Fruit fly (Drosophila melanogaster) whole organism, embryonic: ENCODE measurements around the gene CG4465.
A peak's percentile ranks its signal among the peaks of the same experiment; 100 is the strongest.

Experiments
- Ada2b ChIP-seq: fragments of 200-800 bp; sonication (Bioruptor generic); IDR thresholded peaks from 2 replicates; pipeline ENCODE4 v1.3.6; 2022; ENCODE audit warnings: missing biosample characterization, missing genetic modification characterization
- Atf-2 ChIP-seq: fragments of 200-800 bp; sonication (Bioruptor generic); optimal IDR thresholded peaks from 2 replicates; lab custom pipeline; 2016; ENCODE audit warnings: missing biosample characterization, missing genetic modification characterization
- B-H2 ChIP-seq: fragments of 200-800 bp; sonication (Bioruptor generic); optimal IDR thresholded peaks from 2 replicates; lab custom pipeline; 2018; ENCODE audit warnings: missing biosample characterization, mild to moderate bottlenecking, missing genetic modification characterization
- Bgb ChIP-seq: fragments of 200-800 bp; sonication (Bioruptor generic); IDR thresholded peaks from 2 replicates; pipeline ENCODE4 v1.3.6; 2022; ENCODE audit warnings: missing biosample characterization, missing genetic modification characterization; ENCODE audit not compliant: partially characterized antibody
- CG12219 ChIP-seq: fragments of 200-800 bp; sonication (Bioruptor generic); optimal IDR thresholded peaks from 3 replicates; lab custom pipeline; 2018; ENCODE audit warnings: missing biosample characterization, mild to moderate bottlenecking, missing genetic modification characterization
- CG16815 ChIP-seq: fragments of 200-800 bp; sonication (Bioruptor generic); optimal IDR thresholded peaks from 3 replicates; lab custom pipeline; 2017; ENCODE audit warnings: missing biosample characterization, mild to moderate bottlenecking, missing genetic modification characterization
- CG2120 ChIP-seq: fragments of 200-800 bp; sonication (Bioruptor generic); optimal IDR thresholded peaks from 3 replicates; lab custom pipeline; 2016; ENCODE audit warnings: missing biosample characterization, missing genetic modification characterization
- CG2129 ChIP-seq: fragments of 200-800 bp; sonication (Bioruptor generic); IDR thresholded peaks from 2 replicates; pipeline ENCODE4 v1.3.6; 2022; ENCODE audit warnings: missing biosample characterization, missing genetic modification characterization; ENCODE audit not compliant: partially characterized antibody
- CG2712 ChIP-seq: fragments of 200-800 bp; optimal IDR thresholded peaks from 3 replicates; lab custom pipeline; 2019; ENCODE audit warnings: missing biosample characterization, mild to moderate bottlenecking, missing genetic modification characterization, moderate library complexity
- CG2875 ChIP-seq: fragments of 200-800 bp; sonication (Bioruptor generic); optimal IDR thresholded peaks from 2 replicates; lab custom pipeline; 2017; ENCODE audit warnings: missing biosample characterization, mild to moderate bottlenecking, missing genetic modification characterization, missing genetic modification reagents
- CG30020 ChIP-seq: fragments of 200-800 bp; optimal IDR thresholded peaks from 2 replicates; lab custom pipeline; 2019; ENCODE audit warnings: missing biosample characterization, mild to moderate bottlenecking, missing genetic modification characterization, moderate library complexity
- CG31224 ChIP-seq: fragments of 200-800 bp; sonication (Bioruptor generic); IDR thresholded peaks from 2 replicates; pipeline ENCODE4 v1.3.6; 2022; ENCODE audit warnings: missing biosample characterization, missing genetic modification characterization
- CG33213 ChIP-seq: fragments of 200-800 bp; sonication (Bioruptor generic); optimal IDR thresholded peaks from 3 replicates; lab custom pipeline; 2016; ENCODE audit warnings: missing biosample characterization, missing genetic modification characterization
- CG6765 ChIP-seq: fragments of 200-800 bp; sonication (Bioruptor generic); optimal IDR thresholded peaks from 3 replicates; lab custom pipeline; 2017; ENCODE audit warnings: missing biosample characterization, mild to moderate bottlenecking, missing genetic modification characterization
- CG8924 ChIP-seq: fragments of 200-800 bp; optimal IDR thresholded peaks from 3 replicates; lab custom pipeline; 2019; ENCODE audit warnings: missing biosample characterization, mild to moderate bottlenecking, missing genetic modification characterization, moderate library complexity
- CG9797 ChIP-seq: fragments of 200-800 bp; sonication (Bioruptor generic); optimal IDR thresholded peaks from 3 replicates; lab custom pipeline; 2018; ENCODE audit warnings: missing biosample characterization, mild to moderate bottlenecking, missing genetic modification characterization
- Dip3 ChIP-seq: fragments of 200-800 bp; sonication (Bioruptor generic); optimal IDR thresholded peaks from 3 replicates; lab custom pipeline; 2016; ENCODE audit warnings: missing biosample characterization, missing genetic modification characterization
- Doc2 ChIP-seq: fragments of 200-800 bp; sonication (Bioruptor generic); IDR thresholded peaks from 2 replicates; pipeline ENCODE4 v1.3.6; 2022; ENCODE audit warnings: missing biosample characterization, missing genetic modification characterization
- Drgx ChIP-seq: fragments of 200-800 bp; sonication (Bioruptor generic); IDR thresholded peaks from 2 replicates; pipeline ENCODE4 v1.3.6; 2022; ENCODE audit warnings: missing biosample characterization, missing genetic modification characterization
- E2f2 ChIP-seq: fragments of 200-800 bp; sonication (Bioruptor generic); IDR thresholded peaks from 2 replicates; pipeline ENCODE4 v1.3.6; 2022; ENCODE audit warnings: missing biosample characterization, missing genetic modification characterization
- ERR ChIP-seq: fragments of 200-800 bp; sonication (Bioruptor generic); optimal IDR thresholded peaks from 2 replicates; lab custom pipeline; 2016; ENCODE audit warnings: missing biosample characterization, missing genetic modification characterization
- Fer1 ChIP-seq: fragments of 200-800 bp; sonication (Bioruptor generic); optimal IDR thresholded peaks from 2 replicates; lab custom pipeline; 2017; ENCODE audit warnings: missing biosample characterization, mild to moderate bottlenecking, missing genetic modification characterization
- Fer3 ChIP-seq: fragments of 200-800 bp; sonication (Bioruptor generic); optimal IDR thresholded peaks from 2 replicates; lab custom pipeline; 2018; ENCODE audit warnings: missing biosample characterization, mild to moderate bottlenecking, missing genetic modification characterization, moderate library complexity
- GATAe ChIP-seq: fragments of 200-800 bp; sonication (Bioruptor generic); conservative IDR thresholded peaks from 2 replicates; pipeline ENCODE4 v1.3.6; 2022; ENCODE audit warnings: missing biosample characterization, missing genetic modification characterization
- HLHmδ ChIP-seq: fragments of 200-800 bp; sonication (Bioruptor generic); optimal IDR thresholded peaks from 2 replicates; lab custom pipeline; 2018; ENCODE audit warnings: missing biosample characterization, mild to moderate bottlenecking, missing genetic modification characterization, moderate library complexity
- Hand ChIP-seq: fragments of 200-800 bp; sonication (Bioruptor generic); optimal IDR thresholded peaks from 2 replicates; lab custom pipeline; 2017; ENCODE audit warnings: mild to moderate bottlenecking, missing biosample characterization, missing genetic modification reagents, missing genetic modification characterization
- Jarid2 ChIP-seq: fragments of 200-800 bp; sonication (Bioruptor generic); optimal IDR thresholded peaks from 3 replicates; lab custom pipeline; 2017; ENCODE audit warnings: mild to moderate bottlenecking, missing biosample characterization, missing genetic modification reagents, missing genetic modification characterization
- Lhr ChIP-seq: fragments of 200-800 bp; sonication (Bioruptor generic); optimal IDR thresholded peaks from 3 replicates; lab custom pipeline; 2017; ENCODE audit warnings: mild to moderate bottlenecking, missing biosample characterization, missing genetic modification reagents, missing genetic modification characterization
- Ptx1 ChIP-seq: fragments of 200-800 bp; sonication (Bioruptor generic); IDR thresholded peaks from 2 replicates; pipeline ENCODE4 v1.3.6; 2022; ENCODE audit warnings: missing biosample characterization, missing genetic modification characterization
- Ravus ChIP-seq: fragments of 200-800 bp; sonication (Bioruptor generic); IDR thresholded peaks from 2 replicates; pipeline ENCODE4 v1.3.6; 2022; ENCODE audit warnings: missing biosample characterization, missing genetic modification characterization
- Sry-δ ChIP-seq: fragments of 200-800 bp; sonication (Bioruptor generic); optimal IDR thresholded peaks from 2 replicates; lab custom pipeline; 2016; ENCODE audit warnings: missing biosample characterization, missing genetic modification characterization
- Taf1 ChIP-seq: fragments of 200-800 bp; sonication (Bioruptor generic); IDR thresholded peaks from 2 replicates; pipeline ENCODE4 v1.3.6; 2022; ENCODE audit warnings: missing biosample characterization, missing genetic modification characterization
- ab ChIP-seq: fragments of 200-800 bp; sonication (Bioruptor generic); optimal IDR thresholded peaks from 2 replicates; lab custom pipeline; 2016; ENCODE audit warnings: missing biosample characterization, missing genetic modification characterization
- abd-A ChIP-seq: fragments of 200-800 bp; sonication (Bioruptor generic); optimal IDR thresholded peaks from 3 replicates; lab custom pipeline; 2019; ENCODE audit warnings: missing biosample characterization, mild to moderate bottlenecking, missing genetic modification characterization, moderate library complexity
- ap ChIP-seq: fragments of 200-800 bp; sonication (Bioruptor generic); IDR thresholded peaks from 2 replicates; pipeline ENCODE4 v1.3.6; 2022; ENCODE audit warnings: missing biosample characterization, missing genetic modification characterization
- bab2 ChIP-seq: fragments of 200-800 bp; sonication (Bioruptor generic); optimal IDR thresholded peaks from 2 replicates; lab custom pipeline; 2016; ENCODE audit warnings: missing biosample characterization, missing genetic modification characterization
- dati ChIP-seq: fragments of 200-800 bp; sonication (Bioruptor generic); IDR thresholded peaks from 2 replicates; pipeline ENCODE4 v1.3.6; 2022; ENCODE audit warnings: missing biosample characterization, missing genetic modification characterization
- emc ChIP-seq: fragments of 200-800 bp; sonication (Bioruptor generic); optimal IDR thresholded peaks from 2 replicates; lab custom pipeline; 2016; ENCODE audit warnings: missing biosample characterization, missing genetic modification characterization
- eyg ChIP-seq: fragments of 200-800 bp; sonication (Bioruptor generic); optimal IDR thresholded peaks from 3 replicates; lab custom pipeline; 2016; ENCODE audit warnings: missing biosample characterization, missing genetic modification characterization
- gce ChIP-seq: fragments of 200-800 bp; sonication (Bioruptor generic); IDR thresholded peaks from 3 replicates; pipeline ENCODE4 v1.3.6; 2022; ENCODE audit warnings: missing biosample characterization, missing genetic modification characterization
- gcm ChIP-seq: fragments of 200-800 bp; sonication (Bioruptor generic); optimal IDR thresholded peaks from 2 replicates; lab custom pipeline; 2019; ENCODE audit warnings: missing biosample characterization, mild to moderate bottlenecking, missing genetic modification characterization, moderate library complexity
- jigr1 ChIP-seq: fragments of 200-800 bp; sonication (Bioruptor generic); IDR thresholded peaks from 3 replicates; pipeline ENCODE4 v1.3.6; 2022; ENCODE audit warnings: missing biosample characterization, missing genetic modification characterization
- lab ChIP-seq: fragments of 200-800 bp; sonication (Bioruptor generic); optimal IDR thresholded peaks from 3 replicates; lab custom pipeline; 2017; ENCODE audit warnings: missing biosample characterization, missing genetic modification characterization, mild to moderate bottlenecking, moderate library complexity, missing genetic modification reagents
- lilli ChIP-seq: fragments of 200-800 bp; sonication (Bioruptor generic); optimal IDR thresholded peaks from 3 replicates; lab custom pipeline; 2016; ENCODE audit warnings: missing biosample characterization, missing genetic modification characterization
- mam ChIP-seq: fragments of 200-800 bp; sonication (Bioruptor generic); optimal IDR thresholded peaks from 3 replicates; lab custom pipeline; 2016; ENCODE audit warnings: missing biosample characterization, missing genetic modification characterization
- nau ChIP-seq: fragments of 200-800 bp; sonication (Bioruptor generic); optimal IDR thresholded peaks from 3 replicates; lab custom pipeline; 2017; ENCODE audit warnings: missing biosample characterization, mild to moderate bottlenecking, missing genetic modification characterization, missing genetic modification reagents
- otp ChIP-seq: fragments of 200-800 bp; sonication (Bioruptor generic); IDR thresholded peaks from 3 replicates; pipeline ENCODE4, ENCODE4 v1.3.6; 2022; ENCODE audit warnings: missing biosample characterization, missing genetic modification characterization
- salm ChIP-seq: fragments of 200-800 bp; sonication (Bioruptor generic); optimal IDR thresholded peaks from 2 replicates; lab custom pipeline; 2018; ENCODE audit warnings: missing biosample characterization, mild to moderate bottlenecking, missing genetic modification characterization
- seq ChIP-seq: fragments of 200-800 bp; sonication (Bioruptor generic); IDR thresholded peaks from 2 replicates; pipeline ENCODE4 v1.3.6; 2022; ENCODE audit warnings: missing biosample characterization, missing genetic modification characterization
- unpg ChIP-seq: fragments of 200-800 bp; sonication (Bioruptor generic); optimal IDR thresholded peaks from 3 replicates; lab custom pipeline; 2018; ENCODE audit warnings: missing biosample characterization, mild to moderate bottlenecking, missing genetic modification characterization, moderate library complexity
- zfh1 ChIP-seq: fragments of 200-800 bp; sonication (Bioruptor generic); IDR thresholded peaks from 3 replicates; pipeline ENCODE4 v1.3.6; 2022; ENCODE audit warnings: missing biosample characterization, missing genetic modification characterization

CG4465 gene

DNA sequence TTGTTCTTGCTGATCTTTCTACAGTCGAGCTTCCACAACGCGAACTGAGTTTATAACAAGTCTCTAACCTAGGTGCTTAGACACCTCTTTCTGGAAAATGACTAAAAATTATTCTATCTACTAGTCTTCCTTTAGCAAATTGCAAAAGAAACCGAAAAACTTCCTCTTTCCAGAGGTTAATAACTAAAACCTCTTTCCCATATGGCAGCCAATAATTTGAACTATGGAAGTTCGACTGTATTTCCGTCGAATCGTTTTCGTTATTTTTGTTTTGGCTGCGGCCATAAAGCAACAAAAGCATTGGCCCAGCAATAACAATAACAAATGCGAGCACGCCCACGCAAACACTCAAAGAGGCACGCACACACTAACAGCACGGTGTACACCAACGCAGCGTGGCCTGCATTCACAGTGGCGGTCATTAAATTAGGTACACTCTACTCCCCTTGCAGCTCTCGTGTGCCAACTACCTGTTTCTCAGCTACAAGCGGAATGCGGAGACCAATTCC lies 37.2 kb downstream of the CG4465 start (continued):
- no peak for TF ChIP-seq CG9797 (GFP tag; lab: Kevin White, UChicago)
- peak; percentile 66 for TF ChIP-seq lilli (GFP tag; lab: Kevin White, UChicago)
- TF ChIP-seq gce: peak; percentile 46; the same call in 1 of the 3 replicates
- peak; percentile 43 for TF ChIP-seq B-H2
- no peak for TF ChIP-seq Sry-δ (GFP tag; lab: Kevin White, UChicago)
- no peak for TF ChIP-seq abd-A (tag; lab: Kevin White, UChicago)
- no peak for TF ChIP-seq Jarid2 (GFP tag; lab: Kevin White, UChicago)
- no peak for TF ChIP-seq Lhr (GFP tag; lab: Kevin White, UChicago)
- TF ChIP-seq eyg: no peak
- TF ChIP-seq GATAe (GFP tag; lab: Robert Waterston, UW): 0 out of 2 replicates have a peak, but pooled peaks have one; percentile 12
- TF ChIP-seq lab (GFP tag; lab: Kevin White, UChicago): peak; percentile 78
- TF ChIP-seq Fer3: peak; percentile 53
- peak; percentile 73 for TF ChIP-seq Hand
- TF ChIP-seq Bgb (GFP tag; lab: Robert Waterston, UW): no peak
- TF ChIP-seq ab (GFP tag; lab: Kevin White, UChicago): no peak
- TF ChIP-seq Doc2: no peak
- TF ChIP-seq CG6765 (GFP tag; lab: Kevin White, UChicago): peak; percentile 66
- TF ChIP-seq CG2875 (GFP tag; lab: Kevin White, UChicago): peak; percentile 7
- TF ChIP-seq jigr1 (GFP tag; lab: Robert Waterston, UW): no peak
- peak; percentile 29 for TF ChIP-seq bab2 (GFP tag; lab: Kevin White, UChicago)
- TF ChIP-seq otp (GFP tag; lab: Robert Waterston, UW): no peak
- no peak for TF ChIP-seq Taf1 (GFP tag; lab: Robert Waterston, UW)
- TF ChIP-seq CG31224 (GFP tag; lab: Robert Waterston, UW): no peak
- peak; percentile 55; the same call in 1 of the 2 replicates for TF ChIP-seq seq (GFP tag; lab: Robert Waterston, UW)
- TF ChIP-seq CG2712: peak; percentile 60
- peak; percentile 1 for TF ChIP-seq salm (tag; lab: Kevin White, UChicago)
- no peak for TF ChIP-seq nau (GFP tag; lab: Kevin White, UChicago)
- TF ChIP-seq dati (GFP tag; lab: Robert Waterston, UW): 0 out of 2 replicates have a peak, but pooled peaks have one; percentile 3
- TF ChIP-seq ERR (GFP tag; lab: Kevin White, UChicago): peak; percentile 44
- TF ChIP-seq CG2129 (GFP tag; lab: Robert Waterston, UW): no peak
- peak; percentile 66 for TF ChIP-seq unpg
- no peak for TF ChIP-seq Atf-2 (GFP tag; lab: Kevin White, UChicago)
- peak; percentile 27; the same call in 1 of the 2 replicates for TF ChIP-seq Ada2b (GFP tag; lab: Robert Waterston, UW)
- peak; percentile 37; the same call in 1 of the 2 replicates for TF ChIP-seq Drgx (GFP tag; lab: Robert Waterston, UW)
- TF ChIP-seq Fer1 (GFP tag; lab: Kevin White, UChicago): peak; percentile 83
- no peak for TF ChIP-seq Ravus (GFP tag; lab: Robert Waterston, UW)
- peak; percentile 31 for TF ChIP-seq Dip3 (GFP tag; lab: Kevin White, UChicago)
- no peak for TF ChIP-seq CG33213 (GFP tag; lab: Kevin White, UChicago)
- TF ChIP-seq zfh1 (GFP tag; lab: Robert Waterston, UW): no peak; the same call in 2 of the 3 replicates
- TF ChIP-seq E2f2 (GFP tag; lab: Robert Waterston, UW): 0 out of 2 replicates have a peak, but pooled peaks have one; percentile 21
- TF ChIP-seq Ptx1 (GFP tag; lab: Robert Waterston, UW): peak; percentile 55
- peak; percentile 64 for TF ChIP-seq CG8924 (tag; lab: Kevin White, UChicago)
- TF ChIP-seq CG12219: peak; percentile 24
- no peak for TF ChIP-seq CG30020 (tag; lab: Kevin White, UChicago)
- TF ChIP-seq gcm: peak; percentile 34
- peak; percentile 31 for TF ChIP-seq HLHmδ (GFP tag; lab: Kevin White, UChicago)
- peak; percentile 10 for TF ChIP-seq CG16815 (GFP tag; lab: Kevin White, UChicago)
- no peak for TF ChIP-seq ap (GFP tag; lab: Robert Waterston, UW)
- TF ChIP-seq mam (GFP tag; lab: Kevin White, UChicago): peak; percentile 48
- peak; percentile 59 for TF ChIP-seq CG2120 (GFP tag; lab: Kevin White, UChicago)
- TF ChIP-seq emc (GFP tag; lab: Kevin White, UChicago): no peak
